Worm (Caenorhabditis elegans) whole organism, L4/young adult: ENCODE measurements around the gene meg-1.

ENCODE experiments used
- W03F9.2 ChIP-seq: fragments of 150-350 bp; optimal IDR thresholded peaks from 2 replicates; lab custom pipeline; 2014; ENCODE audit warnings: missing biosample characterization, missing genetic modification characterization
- dao-5 ChIP-seq: sonication (generic microtip); optimal IDR thresholded peaks from 2 replicates; lab custom pipeline; 2016; ENCODE audit warnings: missing genotype, missing genetic modification characterization, moderate library complexity, missing compliant biosample characterization
- him-1 ChIP-seq: sonication (generic microtip); optimal IDR thresholded peaks from 2 replicates; lab custom pipeline; 2016; ENCODE audit warnings: missing genotype, missing genetic modification reagents, missing genetic modification characterization, missing compliant biosample characterization

meg-1 gene

ce11 chrX:13929534-13929933, at the start of gene meg-1:
Gene meg-1 (minus strand): TSS chrX:13929634.
- TF ChIP-seq W03F9.2 (tag; lab: Kevin White, UChicago) = no peak
- TF ChIP-seq dao-5 = no peak
- TF ChIP-seq him-1 (tag; lab: Kevin White, UChicago) = no peak

ce11 chrX:13977439-13978118, 48.1 kb upstream of the meg-1 start, which contains the start of gene F48F7.6:
Gene F48F7.6 (plus strand): TSS chrX:13977829.
- TF ChIP-seq dao-5 (no peak), him-1 (tag; lab: Kevin White, UChicago) (peak; percentile 53)

ce11 chrX:13975314-13975713, 45.9 kb upstream of the meg-1 start, which contains the start of gene F48F7.5:
Gene F48F7.5 (plus strand): TSS chrX:13975653.
- TF ChIP-seq him-1 (tag; lab: Kevin White, UChicago) = no peak
- TF ChIP-seq W03F9.2 (tag; lab: Kevin White, UChicago) = no peak
- no peak for TF ChIP-seq dao-5

- TF ChIP-seq dao-5 = no peak
- no peak for TF ChIP-seq W03F9.2 (tag; lab: Kevin White, UChicago)
- TF ChIP-seq him-1 (tag; lab: Kevin White, UChicago) = no peak
Observed at ce11 chrX:13974448-13975071, 45.1 kb upstream of the meg-1 start.

ce11 chrX:13973769-13974168, 44.3 kb upstream of the meg-1 start:
- no peak for TF ChIP-seq dao-5

ce11 chrX:13969257-13969968, 40.0 kb upstream of the meg-1 start:
- TF ChIP-seq dao-5 = no peak
- TF ChIP-seq him-1 (tag; lab: Kevin White, UChicago) = peak; percentile 86
- TF ChIP-seq W03F9.2 (tag; lab: Kevin White, UChicago) = peak; percentile 57

ce11 chrX:13968292-13968691, 38.9 kb upstream of the meg-1 start, which contains the start of gene pqn-39:
Gene pqn-39 (minus strand): TSS chrX:13968676.
- TF ChIP-seq dao-5 (no peak), W03F9.2 (tag; lab: Kevin White, UChicago) (no peak)

ce11 chrX:13963203-13963602, 33.8 kb upstream of the meg-1 start, which contains the start of gene F48F7.3:
Gene F48F7.3 (plus strand): TSS chrX:13963503.
- TF ChIP-seq dao-5 (no peak), W03F9.2 (tag; lab: Kevin White, UChicago) (no peak), him-1 (tag; lab: Kevin White, UChicago) (no peak)

ce11 chrX:13959849-13960248, 30.4 kb upstream of the meg-1 start, which contains the start of gene syx-2:
Gene syx-2 (plus strand): TSS chrX:13960149.
- no peak for TF ChIP-seq dao-5
- no peak for TF ChIP-seq W03F9.2 (tag; lab: Kevin White, UChicago)
- TF ChIP-seq him-1 (tag; lab: Kevin White, UChicago) = no peak

- TF ChIP-seq him-1 (tag; lab: Kevin White, UChicago) (no peak), W03F9.2 (tag; lab: Kevin White, UChicago) (no peak), dao-5 (no peak)
Observed at ce11 chrX:13959383-13959782, 29.9 kb upstream of the meg-1 start.

ce11 chrX:13958451-13958850, 29.0 kb upstream of the meg-1 start:
- no peak for TF ChIP-seq him-1 (tag; lab: Kevin White, UChicago)
- TF ChIP-seq dao-5 = no peak
- TF ChIP-seq W03F9.2 (tag; lab: Kevin White, UChicago) = no peak

ce11 chrX:13952347-13952746, 22.9 kb upstream of the meg-1 start:
- no peak for TF ChIP-seq him-1 (tag; lab: Kevin White, UChicago)
- TF ChIP-seq W03F9.2 (tag; lab: Kevin White, UChicago) = no peak
- TF ChIP-seq dao-5 = no peak

ce11 chrX:13950620-13951152, 21.3 kb upstream of the meg-1 start:
- no peak for TF ChIP-seq him-1 (tag; lab: Kevin White, UChicago)
- no peak for TF ChIP-seq dao-5
- peak; percentile 25 for TF ChIP-seq W03F9.2 (tag; lab: Kevin White, UChicago)

- TF ChIP-seq him-1 (tag; lab: Kevin White, UChicago) (no peak), dao-5 (no peak), W03F9.2 (tag; lab: Kevin White, UChicago) (no peak)
Observed at ce11 chrX:13948810-13949209, 19.4 kb upstream of the meg-1 start, which contains the start of gene alg-1. Gene alg-1 (plus strand): TSS chrX:13949110.
